Fruit fly (Drosophila melanogaster): ENCODE measurements around the gene Smyd4-2.
A peak's percentile ranks its signal among the peaks of the same experiment; 100 is the strongest.

Gene Smyd4-2

DNA sequence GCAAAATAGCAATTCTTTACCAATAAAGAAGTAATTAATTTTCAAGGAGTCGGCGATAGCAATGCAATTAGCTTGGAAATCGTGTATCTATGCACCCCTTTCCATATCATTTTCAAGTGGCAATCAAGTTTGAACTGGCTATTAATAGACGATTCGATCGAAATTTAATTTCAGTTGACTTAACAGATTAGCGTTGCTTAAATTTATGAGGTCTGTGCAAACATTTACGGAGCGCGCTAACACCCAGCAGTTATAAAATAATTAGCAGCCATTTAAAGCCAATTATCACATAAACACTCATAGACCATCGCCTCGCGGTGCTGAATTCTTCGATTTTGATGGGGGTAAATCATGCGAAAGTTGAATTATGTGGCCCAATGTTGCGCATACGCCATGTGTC, 9.0 kb downstream of the Smyd4-2 start:
- TF ChIP-seq CG5204 (GFP tag; optimal IDR thresholded peaks at IDR 0.05) (no peak), CG33017 (tag; optimal IDR thresholded peaks at IDR 0.05) (no peak), bab1 (GFP tag; optimal IDR thresholded peaks at IDR 0.05) (no peak), Crg-1 (GFP tag; optimal IDR thresholded peaks at IDR 0.05) (no peak), Mnt (GFP tag; optimal IDR thresholded peaks at IDR 0.05) (no peak), cnc (optimal IDR thresholded peaks at IDR 0.05) (no peak), Clk (GFP tag; optimal IDR thresholded peaks at IDR 0.05) (no peak), ovo (GFP tag; optimal IDR thresholded peaks at IDR 0.05) (no peak), pad (GFP tag; optimal IDR thresholded peaks at IDR 0.05) (no peak), CG11617 (GFP tag; optimal IDR thresholded peaks at IDR 0.05) (no peak), CG14711 (tag; optimal IDR thresholded peaks at IDR 0.05) (no peak), CG12768 (GFP tag; optimal IDR thresholded peaks at IDR 0.05) (no peak), cic (GFP tag; optimal IDR thresholded peaks at IDR 0.05) (no peak), toe (GFP tag; optimal IDR thresholded peaks at IDR 0.05) (no peak), kay (GFP tag; ENCODE audit: borderline replicate concordance) (no peak), CG7045 (GFP tag; optimal IDR thresholded peaks at IDR 0.05) (no peak)

DNA sequence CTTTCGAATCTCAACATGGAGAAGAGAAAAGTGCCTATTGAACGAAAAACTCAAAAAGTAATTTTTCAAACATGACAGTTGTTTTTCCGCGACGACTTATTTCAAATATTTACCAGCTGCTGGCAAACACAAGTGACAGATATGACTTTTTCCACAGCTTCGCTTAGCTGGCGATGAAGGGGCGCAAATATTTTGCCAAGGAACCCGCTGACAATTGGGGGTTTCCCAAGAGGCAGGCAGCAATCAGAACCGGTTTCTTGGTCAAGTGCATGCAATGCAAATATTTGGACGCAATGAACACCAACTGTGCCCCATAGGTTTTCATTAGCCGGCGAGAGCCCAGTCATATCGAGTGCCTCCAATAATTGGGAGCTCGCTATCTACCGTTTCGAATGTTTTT, 9.7 kb downstream of the Smyd4-2 start:
- no peak for TF ChIP-seq toe (GFP tag; optimal IDR thresholded peaks at IDR 0.05)
- no peak for TF ChIP-seq pad (GFP tag; optimal IDR thresholded peaks at IDR 0.05)
- TF ChIP-seq CG7101 (tag; optimal IDR thresholded peaks at IDR 0.05): no peak
- TF ChIP-seq Clk (GFP tag; optimal IDR thresholded peaks at IDR 0.05): no peak
- no peak for TF ChIP-seq CG12768 (GFP tag; optimal IDR thresholded peaks at IDR 0.05)
- TF ChIP-seq bab1 (GFP tag; optimal IDR thresholded peaks at IDR 0.05): no peak
- TF ChIP-seq CG1620 (GFP tag; optimal IDR thresholded peaks at IDR 0.05): no peak
- no peak for TF ChIP-seq CG7045 (GFP tag; optimal IDR thresholded peaks at IDR 0.05)
- no peak for TF ChIP-seq CG11617 (GFP tag; optimal IDR thresholded peaks at IDR 0.05)

DNA sequence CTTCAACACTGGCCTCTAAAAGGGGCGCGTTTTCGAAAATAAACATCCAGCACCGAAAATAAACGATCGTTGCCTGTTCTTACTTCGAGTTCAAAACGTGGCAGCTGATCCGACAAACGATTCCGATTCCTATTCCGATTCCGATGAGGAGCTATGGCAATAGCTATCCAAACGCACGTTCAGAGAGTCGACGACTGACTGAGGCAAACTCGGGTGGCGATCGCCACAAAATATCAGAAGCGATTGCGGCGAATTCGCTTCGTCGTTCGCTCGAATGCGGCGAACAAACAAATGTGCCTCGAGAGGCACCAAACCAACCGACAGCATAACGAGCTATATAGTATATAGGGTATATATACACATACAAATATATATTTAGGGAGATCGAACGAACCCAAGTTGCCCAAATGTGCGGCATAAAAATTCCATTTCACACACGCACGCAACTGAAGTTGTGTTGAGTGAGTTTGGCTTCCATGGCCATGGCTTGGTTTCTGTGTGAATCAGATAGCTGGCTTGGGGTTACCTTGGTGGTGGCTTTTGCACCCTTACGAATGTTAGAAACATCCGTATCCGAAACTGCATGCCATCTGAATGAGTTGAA, 10.4 kb downstream of the Smyd4-2 start, which contains the start of gene Ncc69:
Gene Ncc69 (minus strand): TSS at position 205 of the 604 bp plus-strand sequence.
- TF ChIP-seq CG12768 (GFP tag; optimal IDR thresholded peaks at IDR 0.05) (no peak), CG1620 (GFP tag; optimal IDR thresholded peaks at IDR 0.05) (no peak), bab1 (GFP tag; optimal IDR thresholded peaks at IDR 0.05) (peak; percentile 21), CG5204 (GFP tag; optimal IDR thresholded peaks at IDR 0.05) (no peak), cnc (optimal IDR thresholded peaks at IDR 0.05) (no peak), CG14711 (tag; optimal IDR thresholded peaks at IDR 0.05) (no peak), toe (GFP tag; optimal IDR thresholded peaks at IDR 0.05) (no peak), tj (GFP tag; optimal IDR thresholded peaks at IDR 0.05) (peak; percentile 22), kay (GFP tag; ENCODE audit: borderline replicate concordance) (peak; percentile 41), Clk (GFP tag; optimal IDR thresholded peaks at IDR 0.05) (no peak), Mnt (GFP tag; optimal IDR thresholded peaks at IDR 0.05) (peak; percentile 48), CG7045 (GFP tag; optimal IDR thresholded peaks at IDR 0.05) (no peak), ovo (GFP tag; optimal IDR thresholded peaks at IDR 0.05) (no peak), Hr96 (GFP tag; optimal IDR thresholded peaks at IDR 0.05) (no peak), CG11617 (GFP tag; optimal IDR thresholded peaks at IDR 0.05) (no peak), cic (GFP tag; optimal IDR thresholded peaks at IDR 0.05) (no peak), CG33017 (tag; optimal IDR thresholded peaks at IDR 0.05) (no peak), CG7101 (tag; optimal IDR thresholded peaks at IDR 0.05) (no peak), Crg-1 (GFP tag; optimal IDR thresholded peaks at IDR 0.05) (no peak), pad (GFP tag; optimal IDR thresholded peaks at IDR 0.05) (no peak)

DNA sequence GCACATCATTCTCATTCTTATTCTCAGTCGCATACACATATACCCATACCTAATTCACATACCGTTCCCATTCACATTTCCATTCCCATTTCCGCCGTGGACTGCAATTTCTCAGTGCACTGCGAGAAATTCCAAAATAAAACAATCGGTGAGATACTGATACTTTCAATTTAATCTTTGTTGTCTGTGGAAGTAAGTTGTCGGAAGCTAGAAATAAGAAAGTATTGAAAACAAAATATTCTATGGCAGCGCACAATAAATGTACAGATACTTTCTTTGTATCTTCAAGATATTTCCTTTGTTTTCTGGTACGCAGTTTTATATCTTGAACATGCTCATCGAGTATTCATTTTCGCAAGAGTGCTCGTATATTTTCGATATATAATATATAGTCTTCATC, 13.8 kb downstream of the Smyd4-2 start:
- no peak for TF ChIP-seq CG5204 (GFP tag; optimal IDR thresholded peaks at IDR 0.05)
- peak; percentile 20 for TF ChIP-seq tj (GFP tag; optimal IDR thresholded peaks at IDR 0.05)

DNA sequence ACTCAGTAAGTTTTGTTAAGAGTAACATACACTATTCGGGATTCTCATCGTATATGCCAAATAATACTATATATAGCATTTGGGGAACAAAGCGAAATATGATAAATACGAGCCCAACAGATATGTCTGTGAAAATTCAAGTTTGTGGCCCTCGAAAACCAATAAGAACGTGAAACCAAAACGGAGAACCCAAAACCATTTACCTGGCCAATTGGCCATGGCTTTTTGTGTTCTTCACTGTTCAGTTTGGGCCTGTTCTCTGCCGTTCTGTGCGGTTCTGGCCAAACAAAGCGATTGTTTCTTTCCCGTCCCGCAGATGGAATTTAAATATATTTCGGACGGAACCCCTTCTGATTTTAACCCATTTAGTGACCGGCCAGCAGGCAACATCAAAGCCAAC, 14.7 kb downstream of the Smyd4-2 start:
- no peak for TF ChIP-seq CG7101 (tag; optimal IDR thresholded peaks at IDR 0.05)
- TF ChIP-seq cnc (optimal IDR thresholded peaks at IDR 0.05): peak in 1 of 2 experiments; percentile 26

DNA sequence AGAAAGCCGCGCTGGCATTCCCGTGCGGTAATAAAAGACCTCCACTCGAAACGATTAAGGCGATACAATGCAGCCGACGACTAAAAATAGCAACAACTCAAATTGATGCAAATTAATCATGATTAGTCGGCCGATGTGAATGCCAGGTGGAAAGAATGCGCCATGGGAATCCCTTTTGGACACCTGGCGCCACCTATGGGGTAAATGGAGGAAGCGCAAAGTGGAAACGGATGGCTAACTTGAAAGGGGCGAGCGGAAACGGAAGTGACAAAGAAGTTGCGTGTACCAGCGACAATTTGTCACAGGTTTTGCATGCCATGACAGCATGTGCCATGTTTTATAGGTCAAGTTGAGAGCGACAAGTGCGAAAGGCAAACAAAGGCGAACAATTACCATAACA, 21.1 kb downstream of the Smyd4-2 start:
- no peak for TF ChIP-seq kay (GFP tag; ENCODE audit: borderline replicate concordance)
- no peak for TF ChIP-seq CG7045 (GFP tag; optimal IDR thresholded peaks at IDR 0.05)
- peak; percentile 34 for TF ChIP-seq bab1 (GFP tag; optimal IDR thresholded peaks at IDR 0.05)
- no peak for TF ChIP-seq cic (GFP tag; optimal IDR thresholded peaks at IDR 0.05)
- no peak for TF ChIP-seq CG1620 (GFP tag; optimal IDR thresholded peaks at IDR 0.05)
- TF ChIP-seq tj (GFP tag; optimal IDR thresholded peaks at IDR 0.05): peak; percentile 9
- TF ChIP-seq CG14711 (tag; optimal IDR thresholded peaks at IDR 0.05): no peak
- TF ChIP-seq ovo (GFP tag; optimal IDR thresholded peaks at IDR 0.05): no peak
- no peak for TF ChIP-seq CG7101 (tag; optimal IDR thresholded peaks at IDR 0.05)
- no peak for TF ChIP-seq pad (GFP tag; optimal IDR thresholded peaks at IDR 0.05)
- TF ChIP-seq CG11617 (GFP tag; optimal IDR thresholded peaks at IDR 0.05): no peak
- TF ChIP-seq toe (GFP tag; optimal IDR thresholded peaks at IDR 0.05): no peak
- no peak for TF ChIP-seq Mnt (GFP tag; optimal IDR thresholded peaks at IDR 0.05)

DNA sequence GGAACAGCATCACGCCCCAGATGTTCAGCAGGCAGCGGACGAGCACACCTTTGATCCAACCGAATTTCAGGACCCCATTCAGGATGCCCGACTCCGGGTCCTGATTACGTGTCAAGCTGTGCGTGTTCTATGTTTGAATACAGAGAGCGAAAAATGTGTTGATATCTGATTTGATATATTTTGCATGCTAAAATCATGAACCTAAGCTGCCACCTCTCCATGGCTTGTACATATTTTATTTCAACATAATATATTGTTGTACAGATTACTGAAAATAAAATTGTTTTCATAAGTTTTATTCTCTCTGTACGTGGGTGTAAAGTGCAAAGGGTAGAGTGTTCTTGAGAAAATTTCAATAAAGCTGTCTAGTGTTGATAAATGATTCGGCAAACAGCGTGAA, 27.3 kb downstream of the Smyd4-2 start:
- TF ChIP-seq CG33017 (tag; optimal IDR thresholded peaks at IDR 0.05) (no peak), tj (GFP tag; optimal IDR thresholded peaks at IDR 0.05) (no peak), Hr96 (GFP tag; optimal IDR thresholded peaks at IDR 0.05) (no peak), cnc (optimal IDR thresholded peaks at IDR 0.05) (no peak)

Data from whole organism, adult.